Fruit fly (Drosophila melanogaster) whole organism, embryonic: ENCODE data around the gene CG8562.

ENCODE experiments used
- Blimp-1 ChIP-seq: fragments of 200-800 bp; sonication (Bioruptor generic); optimal IDR thresholded peaks from 3 replicates; lab custom pipeline; 2018; ENCODE audit warnings: missing biosample characterization, missing genetic modification characterization, mild to moderate bottlenecking, moderate library complexity, missing genetic modification reagents
- CG10431 ChIP-seq: fragments of 200-800 bp; sonication (Bioruptor generic); optimal IDR thresholded peaks from 3 replicates; lab custom pipeline; 2018; ENCODE audit warnings: missing biosample characterization, mild to moderate bottlenecking, missing genetic modification characterization
- CG11247 ChIP-seq: fragments of 200-800 bp; sonication (Bioruptor generic); IDR thresholded peaks from 2 replicates; pipeline ENCODE4 v1.3.6; 2022; ENCODE audit warnings: missing biosample characterization, missing genetic modification characterization
- CG11504 ChIP-seq: fragments of 200-800 bp; sonication (Bioruptor generic); optimal IDR thresholded peaks from 3 replicates; lab custom pipeline; 2019; ENCODE audit warnings: missing biosample characterization, mild to moderate bottlenecking, missing genetic modification characterization, moderate library complexity
- CG11560 ChIP-seq: fragments of 200-800 bp; sonication (Bioruptor generic); IDR thresholded peaks from 3 replicates; pipeline ENCODE4 v1.3.6; 2022; ENCODE audit warnings: missing biosample characterization, missing genetic modification characterization
- CG17829 ChIP-seq: fragments of 200-800 bp; optimal IDR thresholded peaks from 2 replicates; lab custom pipeline; 2019; ENCODE audit warnings: missing biosample characterization, mild to moderate bottlenecking, missing genetic modification characterization, moderate library complexity
- CG18262 ChIP-seq: fragments of 200-800 bp; optimal IDR thresholded peaks from 3 replicates; lab custom pipeline; 2019; ENCODE audit warnings: missing biosample characterization, mild to moderate bottlenecking, missing genetic modification characterization, moderate library complexity
- CG31224 ChIP-seq: fragments of 200-800 bp; sonication (Bioruptor generic); IDR thresholded peaks from 2 replicates; pipeline ENCODE4 v1.3.6; 2022; ENCODE audit warnings: missing biosample characterization, missing genetic modification characterization
- CG31365 ChIP-seq: fragments of 200-800 bp; sonication (Bioruptor generic); optimal IDR thresholded peaks from 2 replicates; lab custom pipeline; 2018; ENCODE audit warnings: missing biosample characterization, mild to moderate bottlenecking, missing genetic modification characterization
- CG34376 ChIP-seq: fragments of 200-800 bp; sonication (Bioruptor generic); optimal IDR thresholded peaks from 2 replicates; lab custom pipeline; 2018; ENCODE audit warnings: missing biosample characterization, mild to moderate bottlenecking, missing genetic modification characterization
- CG3995 ChIP-seq: fragments of 200-800 bp; sonication (Bioruptor generic); optimal IDR thresholded peaks from 3 replicates; lab custom pipeline; 2016; ENCODE audit warnings: missing biosample characterization, missing genetic modification characterization
- CG4424 ChIP-seq: fragments of 200-800 bp; sonication (Bioruptor generic); optimal IDR thresholded peaks from 3 replicates; lab custom pipeline; 2016; ENCODE audit warnings: missing biosample characterization, missing genetic modification characterization
- CG6272 ChIP-seq: fragments of 200-800 bp; sonication (Bioruptor generic); IDR thresholded peaks from 2 replicates; pipeline ENCODE4 v1.3.6; 2022; ENCODE audit warnings: missing biosample characterization, missing genetic modification characterization
- CG6813 ChIP-seq: fragments of 200-800 bp; sonication (Bioruptor generic); optimal IDR thresholded peaks from 2 replicates; lab custom pipeline; 2017; ENCODE audit warnings: missing biosample characterization, missing genetic modification characterization, mild to moderate bottlenecking, moderate library complexity, missing genetic modification reagents
- CG7987 ChIP-seq: fragments of 200-800 bp; sonication (Bioruptor generic); optimal IDR thresholded peaks from 2 replicates; lab custom pipeline; 2018; ENCODE audit warnings: missing biosample characterization, mild to moderate bottlenecking, missing genetic modification characterization, moderate library complexity
- CG9876 ChIP-seq: fragments of 200-800 bp; sonication (Bioruptor generic); optimal IDR thresholded peaks from 2 replicates; lab custom pipeline; 2016; ENCODE audit warnings: missing biosample characterization, missing genetic modification characterization
- CTCF ChIP-seq: fragments of 200-800 bp; sonication (Bioruptor generic); optimal IDR thresholded peaks from 2 replicates; lab custom pipeline; 2017; ENCODE audit warnings: missing biosample characterization, mild to moderate bottlenecking, missing genetic modification characterization, moderate library complexity
- D19A ChIP-seq: fragments of 200-800 bp; optimal IDR thresholded peaks from 3 replicates; lab custom pipeline; 2019; ENCODE audit warnings: missing biosample characterization, mild to moderate bottlenecking, missing genetic modification characterization, moderate library complexity
- Drgx ChIP-seq: fragments of 200-800 bp; sonication (Bioruptor generic); IDR thresholded peaks from 2 replicates; pipeline ENCODE4 v1.3.6; 2022; ENCODE audit warnings: missing biosample characterization, missing genetic modification characterization
- Elba2 ChIP-seq: fragments of 200-800 bp; sonication (Bioruptor generic); optimal IDR thresholded peaks from 3 replicates; lab custom pipeline; 2016; ENCODE audit warnings: missing biosample characterization, missing genetic modification characterization
- GATAe ChIP-seq: fragments of 200-800 bp; sonication (Bioruptor generic); conservative IDR thresholded peaks from 2 replicates; pipeline ENCODE4 v1.3.6; 2022; ENCODE audit warnings: missing biosample characterization, missing genetic modification characterization
- H15 ChIP-seq: fragments of 200-800 bp; sonication (Bioruptor generic); IDR thresholded peaks from 3 replicates; pipeline ENCODE4 v1.3.6; 2022; ENCODE audit warnings: missing biosample characterization, missing genetic modification characterization
- Hr78 ChIP-seq, 2 experiments: fragments of 200-800 bp in 1 of 2; fragments of >200 bp in 1 of 2; sonication (Bioruptor generic) in 1 of 2; optimal IDR thresholded peaks; 2 replicates each; lab custom pipeline; 2017 to 2019; ENCODE audit warnings: missing biosample characterization in 2 of 2, missing genetic modification characterization in 2 of 2, mild to moderate bottlenecking in 1 of 2, moderate library complexity in 1 of 2
- Mad ChIP-seq: fragments of 200-800 bp; sonication (Bioruptor generic); optimal IDR thresholded peaks from 2 replicates; lab custom pipeline; 2016; ENCODE audit warnings: missing biosample characterization, missing genetic modification characterization
- Nf-YB ChIP-seq: fragments of 200-800 bp; sonication (Bioruptor generic); optimal IDR thresholded peaks from 3 replicates; lab custom pipeline; 2019; ENCODE audit warnings: missing biosample characterization, mild to moderate bottlenecking, missing genetic modification characterization, moderate library complexity
- Oaz ChIP-seq: fragments of 200-800 bp; sonication (Bioruptor generic); IDR thresholded peaks from 2 replicates; pipeline ENCODE4 v1.3.6; 2022; ENCODE audit warnings: missing biosample characterization, missing genetic modification characterization
- PHDP ChIP-seq: fragments of 200-800 bp; sonication (Bioruptor generic); optimal IDR thresholded peaks from 3 replicates; lab custom pipeline; 2018; ENCODE audit warnings: missing biosample characterization, mild to moderate bottlenecking, missing genetic modification characterization, moderate library complexity
- Rfx ChIP-seq: fragments of 200-800 bp; sonication (Bioruptor generic); IDR thresholded peaks from 2 replicates; pipeline ENCODE4 v1.3.6; 2022; ENCODE audit warnings: missing biosample characterization, missing genetic modification characterization
- Side ChIP-seq: fragments of 200-800 bp; sonication (Bioruptor generic); optimal IDR thresholded peaks from 2 replicates; lab custom pipeline; 2016; ENCODE audit warnings: missing biosample characterization, missing genetic modification characterization
- Sox100B ChIP-seq: fragments of 200-800 bp; sonication (Bioruptor generic); optimal IDR thresholded peaks from 3 replicates; lab custom pipeline; 2018; ENCODE audit warnings: missing biosample characterization, mild to moderate bottlenecking, missing genetic modification characterization
- Sox102F ChIP-seq: fragments of 200-800 bp; sonication (Bioruptor generic); optimal IDR thresholded peaks from 2 replicates; lab custom pipeline; 2018; ENCODE audit warnings: missing biosample characterization, mild to moderate bottlenecking, missing genetic modification characterization, moderate library complexity
- Sry-β ChIP-seq: fragments of 200-800 bp; sonication (Bioruptor generic); optimal IDR thresholded peaks from 2 replicates; lab custom pipeline; 2018; ENCODE audit warnings: missing biosample characterization, mild to moderate bottlenecking, missing genetic modification characterization, moderate library complexity
- Trl ChIP-seq, 3 experiments: fragments of >200 bp in 2 of 3; fragments of 200-800 bp in 1 of 3; sonication (Bioruptor generic) in 1 of 3; optimal IDR thresholded peaks; 2 replicates in 1 of 3; 3 replicates in 2 of 3; lab custom pipeline; 2016 to 2017; ENCODE audit warnings: missing biosample characterization in 1 of 3, missing genetic modification characterization in 1 of 3
- ase ChIP-seq: fragments of 200-800 bp; sonication (Bioruptor generic); IDR thresholded peaks from 3 replicates; pipeline ENCODE4 v1.3.6; 2022; ENCODE audit warnings: missing biosample characterization, missing genetic modification characterization
- corto ChIP-seq: fragments of 200-800 bp; sonication (Bioruptor generic); optimal IDR thresholded peaks from 2 replicates; lab custom pipeline; 2016; ENCODE audit warnings: missing biosample characterization, mild to moderate bottlenecking, missing genetic modification characterization, moderate library complexity
- dysf ChIP-seq: fragments of 200-800 bp; sonication (Bioruptor generic); IDR thresholded peaks from 3 replicates; pipeline ENCODE4 v1.3.6; 2022; ENCODE audit warnings: missing biosample characterization, missing genetic modification characterization
- en ChIP-seq: fragments of 200-800 bp; sonication (Bioruptor generic); optimal IDR thresholded peaks from 2 replicates; lab custom pipeline; 2016; ENCODE audit warnings: missing biosample characterization, missing genetic modification characterization
- fd3F ChIP-seq: fragments of 200-800 bp; sonication (Bioruptor generic); optimal IDR thresholded peaks from 2 replicates; lab custom pipeline; 2018; ENCODE audit warnings: missing biosample characterization, mild to moderate bottlenecking, missing genetic modification characterization, moderate library complexity
- grn ChIP-seq: fragments of 200-800 bp; sonication (Bioruptor generic); optimal IDR thresholded peaks from 3 replicates; lab custom pipeline; 2017; ENCODE audit warnings: missing biosample characterization, missing genetic modification characterization
- gro ChIP-seq: fragments of 200-800 bp; sonication (Bioruptor generic); optimal IDR thresholded peaks from 2 replicates; lab custom pipeline; 2016; ENCODE audit warnings: missing biosample characterization, missing genetic modification characterization
- h ChIP-seq: fragments of >200 bp; optimal IDR thresholded peaks from 2 replicates; lab custom pipeline; 2017
- lilli ChIP-seq: fragments of 200-800 bp; sonication (Bioruptor generic); optimal IDR thresholded peaks from 3 replicates; lab custom pipeline; 2016; ENCODE audit warnings: missing biosample characterization, missing genetic modification characterization
- otp ChIP-seq: fragments of 200-800 bp; sonication (Bioruptor generic); IDR thresholded peaks from 3 replicates; pipeline ENCODE4, ENCODE4 v1.3.6; 2022; ENCODE audit warnings: missing biosample characterization, missing genetic modification characterization
- peb ChIP-seq: fragments of 200-800 bp; sonication (Bioruptor generic); IDR thresholded peaks from 2 replicates; pipeline ENCODE4 v1.3.6; 2022; ENCODE audit warnings: missing biosample characterization, missing genetic modification characterization
- prd ChIP-seq, 3 experiments: fragments of >200 bp in 2 of 3; fragments of 200-800 bp in 1 of 3; sonication (Bioruptor generic) in 1 of 3; optimal IDR thresholded peaks in 2 of 3; IDR thresholded peaks in 1 of 3; 2 replicates in 2 of 3; 3 replicates in 1 of 3; pipeline versions ENCODE4 v1.3.6 to Lab custom; 2017 to 2022; ENCODE audit warnings: missing biosample characterization in 1 of 3, missing genetic modification characterization in 1 of 3
- pzg ChIP-seq: fragments of 200-800 bp; sonication (Bioruptor generic); optimal IDR thresholded peaks from 3 replicates; lab custom pipeline; 2018; ENCODE audit warnings: missing biosample characterization, mild to moderate bottlenecking, missing genetic modification characterization, moderate library complexity
- row ChIP-seq: fragments of 200-800 bp; sonication (Bioruptor generic); IDR thresholded peaks from 3 replicates; pipeline ENCODE4 v1.3.6; 2022; ENCODE audit warnings: missing biosample characterization, missing genetic modification characterization
- stc ChIP-seq: fragments of 200-800 bp; sonication (Bioruptor generic); IDR thresholded peaks from 2 replicates; pipeline ENCODE4 v1.3.6; 2022; ENCODE audit warnings: missing biosample characterization, missing genetic modification characterization
- tgo ChIP-seq: fragments of 200-800 bp; sonication (Bioruptor generic); IDR thresholded peaks from 3 replicates; pipeline ENCODE4 v1.3.6; 2022; ENCODE audit warnings: missing biosample characterization, missing genetic modification characterization
- twi ChIP-seq: fragments of 200-800 bp; optimal IDR thresholded peaks from 2 replicates; lab custom pipeline; 2019; ENCODE audit warnings: missing biosample characterization, mild to moderate bottlenecking, missing genetic modification characterization, moderate library complexity
- zfh1 ChIP-seq: fragments of 200-800 bp; sonication (Bioruptor generic); IDR thresholded peaks from 3 replicates; pipeline ENCODE4 v1.3.6; 2022; ENCODE audit warnings: missing biosample characterization, missing genetic modification characterization

The CG8562 gene

DNA sequence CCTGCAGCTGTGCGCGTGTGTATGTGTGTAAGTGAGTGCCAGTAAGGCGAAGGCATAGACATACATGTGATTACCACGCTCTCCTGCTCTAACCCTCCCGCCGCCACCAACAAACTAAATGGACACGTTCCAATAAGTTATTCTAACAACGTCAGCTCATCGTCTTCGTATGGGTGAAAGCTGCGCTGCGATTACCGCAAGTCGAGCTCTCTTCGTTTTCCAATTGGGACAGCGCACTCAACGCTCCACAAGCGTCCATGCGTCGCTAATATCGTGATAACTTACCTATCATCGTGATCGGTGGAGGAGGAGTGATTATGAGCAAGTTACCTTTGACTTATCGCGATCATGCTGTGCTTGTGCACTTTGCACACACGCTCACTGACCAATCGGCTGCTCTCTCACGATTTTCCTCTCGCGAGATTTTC, 37.0 kb upstream of the CG8562 start (continued):
- TF ChIP-seq H15 (no peak), CG4424 (GFP tag; lab: Kevin White, UChicago) (no peak), Mad (GFP tag; lab: Kevin White, UChicago) (no peak), CG34376 (peak; percentile 69), Elba2 (GFP tag; lab: Kevin White, UChicago) (peak; percentile 88), CG10431 (GFP tag; lab: Kevin White, UChicago) (peak; percentile 99), tgo (GFP tag; lab: Robert Waterston, UW) (no peak), twi (tag; lab: Kevin White, UChicago) (no peak), lilli (GFP tag; lab: Kevin White, UChicago) (no peak), peb (GFP tag; lab: Robert Waterston, UW) (no peak), prd (optimal IDR thresholded peaks at IDR 0.05; lab: Kevin White, UChicago) (no peak), prd (GFP tag; IDR thresholded peaks at IDR 0.05; lab: Robert Waterston, UW) (peak; percentile 32; the same call in 1 of the 3 replicates), row (GFP tag; lab: Robert Waterston, UW) (peak; percentile 46; the same call in 2 of the 3 replicates), CG31365 (tag; lab: Kevin White, UChicago) (no peak), CG11560 (no peak), CG31224 (GFP tag; lab: Robert Waterston, UW) (no peak), Nf-YB (GFP tag; lab: Kevin White, UChicago) (peak; percentile 29), Sry-β (no peak), fd3F (GFP tag; lab: Kevin White, UChicago) (no peak), CG9876 (no peak), Sox102F (GFP tag; lab: Kevin White, UChicago) (no peak), CTCF (GFP tag; lab: Kevin White, UChicago) (peak; percentile 60), Hr78 (GFP tag; optimal IDR thresholded peaks at IDR 0.05; lab: Kevin White, UChicago) (peak in 1 of 2 experiments; percentile 95), otp (GFP tag; lab: Robert Waterston, UW) (no peak), CG18262 (tag; lab: Kevin White, UChicago) (peak; percentile 2), CG11247 (GFP tag; lab: Robert Waterston, UW) (no peak), Drgx (peak; percentile 62), CG17829 (tag; lab: Kevin White, UChicago) (peak; percentile 9), CG11504 (peak; percentile 41), CG7987 (GFP tag; lab: Kevin White, UChicago) (peak; percentile 4), stc (peak; percentile 38; the same call in 1 of the 2 replicates), Trl (optimal IDR thresholded peaks at IDR 0.05; lab: Kevin White, UChicago) (peak; percentile 45 to 57), Trl (GFP tag; optimal IDR thresholded peaks at IDR 0.05; lab: Kevin White, UChicago) (no peak), CG6272 (GFP tag; lab: Robert Waterston, UW) (no peak), Rfx (GFP tag; lab: Robert Waterston, UW) (0 out of 2 replicates have a peak, but pooled peaks have one; percentile 25), Sox100B (GFP tag; lab: Kevin White, UChicago) (no peak), corto (GFP tag; lab: Kevin White, UChicago) (no peak), en (GFP tag; lab: Kevin White, UChicago) (no peak), grn (GFP tag; lab: Kevin White, UChicago) (peak; percentile 94), Blimp-1 (GFP tag; lab: Kevin White, UChicago) (peak; percentile 33), CG3995 (GFP tag; lab: Kevin White, UChicago) (peak; percentile 75), dysf (GFP tag; lab: Robert Waterston, UW) (peak; percentile 33; the same call in 1 of the 3 replicates), CG6813 (peak; percentile 18), Oaz (GFP tag; lab: Robert Waterston, UW) (no peak), PHDP (peak; percentile 17), GATAe (no peak), h (lab: Kevin White, UChicago) (no peak), pzg (no peak), gro (GFP tag; lab: Kevin White, UChicago) (peak; percentile 40), zfh1 (GFP tag; lab: Robert Waterston, UW) (0 out of 3 replicates have a peak, but pooled peaks have one; percentile 38), D19A (no peak), Side (GFP tag; lab: Kevin White, UChicago) (no peak), ase (GFP tag; lab: Robert Waterston, UW) (no peak)
